Fruit fly (Drosophila melanogaster): ENCODE results near the gene Ir85a.

Ir85a gene

dm6 chr3R:8813164-8813629 is 18.7 kb downstream of the Ir85a start, which contains the start of gene CG9837 (continued):
- TF ChIP-seq seq (GFP tag; IDR thresholded peaks at IDR 0.05) (no peak), CG13894 (tag; optimal IDR thresholded peaks at IDR 0.05) (peak; percentile 46), chn (GFP tag; optimal IDR thresholded peaks at IDR 0.05) (no peak), CG18764 (GFP tag; optimal IDR thresholded peaks at IDR 0.05) (no peak), CG34376 (GFP tag; optimal IDR thresholded peaks at IDR 0.05) (peak; percentile 30), CG4854 (GFP tag; optimal IDR thresholded peaks at IDR 0.05) (no peak), h (optimal IDR thresholded peaks at IDR 0.05) (no peak), Dfd (GFP tag; optimal IDR thresholded peaks at IDR 0.05) (no peak), CG6689 (GFP tag; IDR thresholded peaks at IDR 0.05) (no peak), ac (GFP tag; optimal IDR thresholded peaks at IDR 0.05) (no peak), Fer1 (GFP tag; optimal IDR thresholded peaks at IDR 0.05) (no peak), Nf-YA (GFP tag; IDR thresholded peaks at IDR 0.05) (no peak), CG12659 (GFP tag; optimal IDR thresholded peaks at IDR 0.05) (no peak), tna (GFP tag; IDR thresholded peaks at IDR 0.05; ENCODE audit: partially characterized antibody) (no peak), lab (GFP tag; optimal IDR thresholded peaks at IDR 0.05) (no peak), Xrp1 (GFP tag; IDR thresholded peaks at IDR 0.05) (no peak), NFAT (GFP tag; IDR thresholded peaks at IDR 0.05) (no peak), CG12155 (GFP tag; optimal IDR thresholded peaks at IDR 0.05) (no peak), CG2120 (GFP tag; optimal IDR thresholded peaks at IDR 0.05) (no peak), CG12299 (tag; optimal IDR thresholded peaks at IDR 0.05) (no peak), tap (tag; optimal IDR thresholded peaks at IDR 0.05) (no peak), CG13296 (GFP tag; optimal IDR thresholded peaks at IDR 0.05) (no peak), Fer2 (tag; optimal IDR thresholded peaks at IDR 0.05) (peak; percentile 18), croc (GFP tag; conservative IDR thresholded peaks at IDR 0.05) (no peak), zen (tag; optimal IDR thresholded peaks at IDR 0.05) (no peak), Taf1 (GFP tag; IDR thresholded peaks at IDR 0.05) (no peak), caup (GFP tag; optimal IDR thresholded peaks at IDR 0.05; ENCODE audit: severe bottlenecking) (no peak), CG16863 (GFP tag; optimal IDR thresholded peaks at IDR 0.05) (no peak), twi (tag; optimal IDR thresholded peaks at IDR 0.05) (peak; percentile 15), lbe (GFP tag; optimal IDR thresholded peaks at IDR 0.05) (no peak), Dp (GFP tag; optimal IDR thresholded peaks at IDR 0.05) (no peak), B-H1 (GFP tag; IDR thresholded peaks at IDR 0.05) (0 out of 3 replicates have a peak, but pooled peaks have one; percentile 3)

- TF ChIP-seq CG17361 (GFP tag; IDR thresholded peaks at IDR 0.05) = no peak
- peak; percentile 12 for TF ChIP-seq Hmr (GFP tag; optimal IDR thresholded peaks at IDR 0.05)
- peak; percentile 76 for TF ChIP-seq CG13894 (tag; optimal IDR thresholded peaks at IDR 0.05)
- no peak for TF ChIP-seq hkb (optimal IDR thresholded peaks at IDR 0.05)
- peak; percentile 49; the same call in 1 of the 2 replicates for TF ChIP-seq hkb (GFP tag; IDR thresholded peaks at IDR 0.05)
- TF ChIP-seq wor (GFP tag; IDR thresholded peaks at IDR 0.05) = no peak
- peak; percentile 92 for TF ChIP-seq sug (tag; optimal IDR thresholded peaks at IDR 0.05)
- peak; percentile 32 for TF ChIP-seq CG10147 (GFP tag; optimal IDR thresholded peaks at IDR 0.05)
- peak; percentile 9; the same call in 1 of the 2 replicates for TF ChIP-seq Adf1 (GFP tag; IDR thresholded peaks at IDR 0.05)
- TF ChIP-seq twi (tag; optimal IDR thresholded peaks at IDR 0.05) = peak; percentile 82
- peak; percentile 30 for TF ChIP-seq CG7987 (GFP tag; optimal IDR thresholded peaks at IDR 0.05)
- TF ChIP-seq Rfx (GFP tag; IDR thresholded peaks at IDR 0.05) = peak; percentile 7; the same call in 1 of the 2 replicates
- no peak for TF ChIP-seq CG8290 (GFP tag; optimal IDR thresholded peaks at IDR 0.05)
- TF ChIP-seq CG8290 (tag; optimal IDR thresholded peaks at IDR 0.05) = peak in 1 of 2 experiments; percentile 37
- peak; percentile 92 for TF ChIP-seq NFAT (GFP tag; IDR thresholded peaks at IDR 0.05)
- TF ChIP-seq exex (tag; optimal IDR thresholded peaks at IDR 0.05) = peak; percentile 63
- no peak for TF ChIP-seq Eip74EF (GFP tag; optimal IDR thresholded peaks at IDR 0.05)
- no peak for TF ChIP-seq lilli (GFP tag; optimal IDR thresholded peaks at IDR 0.05)
- TF ChIP-seq peb (GFP tag; IDR thresholded peaks at IDR 0.05) = no peak
- 0 out of 2 replicates have a peak, but pooled peaks have one; percentile 18 for TF ChIP-seq CG9932 (GFP tag; IDR thresholded peaks at IDR 0.05)
- TF ChIP-seq Dbx (GFP tag; IDR thresholded peaks at IDR 0.05) = 0 out of 3 replicates have a peak, but pooled peaks have one; percentile 46
- 0 out of 4 replicates have a peak, but pooled peaks have one; percentile 4 for TF ChIP-seq chinmo (GFP tag; IDR thresholded peaks at IDR 0.05; ENCODE audit: partially characterized antibody)
These were observed 19.7 kb downstream of the Ir85a start for dm6 chr3R:8814029-8814647.

All from whole organism, embryonic.